Worm (Caenorhabditis elegans): ENCODE results near the gene B0244.7.

Gene B0244.7

DNA sequence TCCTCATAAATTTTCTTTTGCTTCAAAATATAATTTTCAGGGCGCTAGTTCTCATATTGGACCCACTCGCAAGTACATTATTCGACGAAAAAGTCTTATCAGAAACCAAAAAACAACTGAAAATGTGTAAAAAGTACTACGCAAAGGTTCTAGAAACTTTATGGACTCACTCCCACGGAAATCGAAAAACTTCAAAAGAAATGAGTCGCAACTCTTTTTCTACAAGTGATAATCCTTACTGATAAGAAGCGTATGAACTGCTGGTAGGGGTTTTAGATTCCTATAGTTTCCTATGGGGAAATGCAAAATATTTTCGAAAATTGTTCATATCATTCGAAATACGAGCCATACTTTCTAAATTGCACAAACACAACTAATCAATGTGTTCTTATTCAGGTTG is 13.3 kb downstream of the B0244.7 start, which contains the start of gene B0244.5:
B0244.5 (plus strand) TSS at position 301 of the 400 bp plus-strand sequence.
- TF ChIP-seq fos-1 (tag; optimal IDR thresholded peaks at IDR 0.05) (no peak), elt-2 (tag; optimal IDR thresholded peaks at IDR 0.05) (peak; percentile 15)

DNA sequence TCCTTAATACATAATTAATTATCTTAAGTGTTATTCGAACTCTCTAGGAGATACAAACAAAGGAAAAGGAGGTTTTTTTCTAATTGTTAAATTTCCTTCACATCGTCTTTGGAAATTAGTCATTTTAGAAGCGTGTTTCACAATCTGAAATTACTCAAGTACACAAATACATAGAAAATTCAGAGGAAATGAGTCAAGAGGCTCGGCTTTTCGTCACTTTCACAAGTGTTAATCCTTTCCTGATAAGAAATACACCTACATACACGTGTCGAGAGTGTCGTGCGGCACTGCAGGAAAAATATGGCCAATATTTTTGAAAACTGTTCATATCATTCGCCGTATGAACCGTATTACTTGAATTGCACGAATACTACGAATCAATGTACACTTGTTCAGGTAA is 15.9 kb downstream of the B0244.7 start, which contains the start of gene B0244.4:
B0244.4 (plus strand) TSS at position 301 of the 400 bp plus-strand sequence.
- TF ChIP-seq nhr-76 (tag; optimal IDR thresholded peaks at IDR 0.05), result no peak
- TF ChIP-seq nhr-12 (tag; optimal IDR thresholded peaks at IDR 0.05), result no peak
- no peak for TF ChIP-seq ceh-82 (tag; optimal IDR thresholded peaks at IDR 0.05)
- TF ChIP-seq ceh-16 (tag; optimal IDR thresholded peaks at IDR 0.05), result no peak
- TF ChIP-seq nhr-25 (tag; optimal IDR thresholded peaks at IDR 0.05), result no peak
- TF ChIP-seq lsy-12 (tag; optimal IDR thresholded peaks at IDR 0.05), result no peak
- TF ChIP-seq eor-1 (tag; optimal IDR thresholded peaks at IDR 0.05), result no peak

DNA sequence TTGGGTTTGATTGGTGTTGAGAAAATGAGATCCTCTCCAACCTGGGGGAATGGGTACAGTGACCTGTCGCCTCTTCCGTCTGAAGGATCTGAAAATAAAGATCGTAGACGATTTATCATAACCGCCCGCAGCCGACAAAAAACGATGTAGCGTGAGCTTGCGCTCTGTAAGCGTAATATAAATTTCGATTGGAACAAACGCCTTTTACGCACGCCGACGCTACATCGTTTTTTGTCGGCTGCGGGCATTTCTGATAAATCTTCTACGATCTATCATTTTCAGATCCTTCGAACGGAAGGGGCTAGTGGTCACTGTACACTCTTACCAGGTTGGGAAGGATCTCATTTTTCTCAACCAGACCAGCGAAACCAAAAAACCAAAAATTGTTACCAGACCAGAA is 17.1 kb downstream of the B0244.7 start:
- no peak for TF ChIP-seq nhr-43 (tag; optimal IDR thresholded peaks at IDR 0.05; ENCODE audit: poor library complexity, severe bottlenecking)

DNA sequence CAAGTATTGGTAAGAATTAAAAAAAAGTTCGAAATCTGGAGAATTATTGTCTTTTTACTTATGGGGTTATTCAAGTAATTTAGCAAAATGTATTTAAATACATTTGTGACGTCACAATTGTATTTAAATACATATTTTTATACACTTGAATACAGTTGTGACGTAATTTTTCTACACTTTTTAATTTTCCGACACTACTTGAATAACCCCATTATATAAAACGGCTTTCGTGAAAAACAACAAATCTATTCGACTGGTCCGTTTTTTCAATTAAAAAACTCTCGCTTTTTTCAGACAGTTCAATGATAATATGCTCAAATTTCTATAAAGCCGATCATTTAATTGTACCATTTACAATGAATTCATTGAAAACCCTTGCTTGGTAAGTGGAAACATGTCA is 19.2 kb downstream of the B0244.7 start:
- TF ChIP-seq ztf-11 (tag; optimal IDR thresholded peaks at IDR 0.05) (no peak), ceh-16 (tag; optimal IDR thresholded peaks at IDR 0.05) (no peak), sea-2 (GFP tag; optimal IDR thresholded peaks at IDR 0.05) (no peak), lin-39 (tag; optimal IDR thresholded peaks at IDR 0.05) (no peak), elt-3 (tag; optimal IDR thresholded peaks at IDR 0.05) (no peak), nhr-28 (tag; optimal IDR thresholded peaks at IDR 0.05) (no peak)

DNA sequence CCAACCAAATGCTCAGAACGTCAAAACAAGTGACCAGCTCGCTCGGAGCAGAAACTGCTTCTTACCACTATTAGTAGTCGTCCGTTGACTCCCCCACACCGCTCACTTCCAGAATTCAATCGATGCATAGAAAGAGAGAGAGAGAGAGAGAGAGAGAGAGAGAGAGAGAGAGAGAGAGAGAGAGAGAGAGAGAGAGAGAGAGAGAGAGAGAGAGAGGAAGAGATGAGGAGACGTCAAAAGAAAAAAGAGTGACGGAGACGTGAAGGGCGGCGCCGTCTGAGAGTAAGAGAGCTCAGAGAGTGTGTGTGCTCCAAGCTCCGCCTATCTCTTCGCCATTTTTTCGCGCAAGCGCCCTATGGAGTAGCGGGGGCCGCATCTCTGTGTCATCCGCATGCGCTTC is 23.9 kb downstream of the B0244.7 start, which contains the start of gene ida-1:
ida-1 (plus strand) TSS at position 336 of the 400 bp plus-strand sequence.
- TF ChIP-seq mdl-1 (tag; optimal IDR thresholded peaks at IDR 0.05) (no peak), nhr-76 (tag; optimal IDR thresholded peaks at IDR 0.05) (no peak), nhr-12 (tag; optimal IDR thresholded peaks at IDR 0.05) (no peak), R02D3.7 (tag; optimal IDR thresholded peaks at IDR 0.05) (no peak), nhr-237 (tag; optimal IDR thresholded peaks at IDR 0.05) (no peak), nhr-77 (tag; optimal IDR thresholded peaks at IDR 0.05) (no peak), elt-1 (tag; optimal IDR thresholded peaks at IDR 0.05) (no peak), egl-5 (tag; optimal IDR thresholded peaks at IDR 0.05) (no peak), unc-39 (tag; optimal IDR thresholded peaks at IDR 0.05) (no peak), elt-3 (tag; optimal IDR thresholded peaks at IDR 0.05) (no peak), nhr-25 (tag; optimal IDR thresholded peaks at IDR 0.05) (no peak), ceh-28 (tag; optimal IDR thresholded peaks at IDR 0.05) (peak; percentile 70), pha-4 (tag; optimal IDR thresholded peaks at IDR 0.05) (no peak), nhr-28 (tag; optimal IDR thresholded peaks at IDR 0.05) (no peak), aly-2 (tag; optimal IDR thresholded peaks at IDR 0.05) (no peak), daf-12 (tag; optimal IDR thresholded peaks at IDR 0.05) (no peak), tbx-2 (tag; optimal IDR thresholded peaks at IDR 0.05) (no peak), lin-39 (tag; optimal IDR thresholded peaks at IDR 0.05) (peak; percentile 29), lin-15B (tag; optimal IDR thresholded peaks at IDR 0.05) (no peak), fos-1 (tag; optimal IDR thresholded peaks at IDR 0.05) (no peak), hmg-11 (tag; optimal IDR thresholded peaks at IDR 0.05) (peak; percentile 21), fkh-2 (tag; optimal IDR thresholded peaks at IDR 0.05) (no peak), unc-62 (GFP tag; optimal IDR thresholded peaks at IDR 0.05) (no peak), skn-1 (tag; optimal IDR thresholded peaks at IDR 0.05) (no peak), nhr-23 (tag; optimal IDR thresholded peaks at IDR 0.05) (no peak), fkh-10 (GFP tag; optimal IDR thresholded peaks at IDR 0.05) (peak; percentile 65), jun-1 (tag; optimal IDR thresholded peaks at IDR 0.05) (no peak), ceh-16 (tag; optimal IDR thresholded peaks at IDR 0.05) (no peak), ama-1 (optimal IDR thresholded peaks at IDR 0.05) (peak; percentile 21), ceh-9 (tag; optimal IDR thresholded peaks at IDR 0.05) (no peak), nhr-67 (tag; optimal IDR thresholded peaks at IDR 0.05) (no peak), nfya-1 (tag; optimal IDR thresholded peaks at IDR 0.05; ENCODE audit: insufficient read depth) (peak; percentile 80), zag-1 (tag; optimal IDR thresholded peaks at IDR 0.05) (no peak), nhr-43 (tag; optimal IDR thresholded peaks at IDR 0.05; ENCODE audit: poor library complexity, severe bottlenecking) (no peak), mml-1 (tag; optimal IDR thresholded peaks at IDR 0.05) (no peak), lsy-12 (tag; optimal IDR thresholded peaks at IDR 0.05) (no peak), ceh-82 (tag; optimal IDR thresholded peaks at IDR 0.05) (peak; percentile 25), pqm-1 (tag; optimal IDR thresholded peaks at IDR 0.05) (no peak), elt-2 (tag; optimal IDR thresholded peaks at IDR 0.05) (no peak), eor-1 (tag; optimal IDR thresholded peaks at IDR 0.05) (no peak), sea-2 (GFP tag; optimal IDR thresholded peaks at IDR 0.05) (no peak), egl-27 (tag; optimal IDR thresholded peaks at IDR 0.05) (no peak), snpc-4 (tag; optimal IDR thresholded peaks at IDR 0.05) (no peak)

Data from whole organism, L3 larva.